Worm (Caenorhabditis elegans) whole organism, young adult: ENCODE data around the gene C49G7.7.

Experiments
- B0019.2 ChIP-seq: fragments of 200-800 bp; sonication (Bioruptor generic); conservative IDR thresholded peaks from 2 replicates; pipeline ENCODE4 v1.3.6; 2022; ENCODE audit warnings: missing genetic modification reagents, missing genetic modification characterization, missing compliant biosample characterization
- B0035.1 ChIP-seq: sonication (generic microtip); optimal IDR thresholded peaks from 2 replicates; lab custom pipeline; 2016; ENCODE audit warnings: missing genetic modification characterization, mild to moderate bottlenecking, missing compliant biosample characterization, missing genotype, missing genetic modification reagents
- B0261.1 ChIP-seq: sonication (generic microtip); optimal IDR thresholded peaks from 2 replicates; lab custom pipeline; 2016; ENCODE audit warnings: mild to moderate bottlenecking, missing genetic modification characterization, moderate library complexity, missing compliant biosample characterization
- C06A6.2 ChIP-seq: fragments of 200-800 bp; sonication (Bioruptor generic); conservative IDR thresholded peaks from 2 replicates; pipeline ENCODE4 v1.3.6; 2022; ENCODE audit warnings: missing genetic modification characterization, missing compliant biosample characterization
- F23B12.7 ChIP-seq: sonication (generic microtip); optimal IDR thresholded peaks from 2 replicates; lab custom pipeline; 2017; ENCODE audit warnings: missing genetic modification characterization, mild to moderate bottlenecking, missing compliant biosample characterization, antibody characterized with exemption, moderate library complexity; ENCODE audit not compliant: insufficient read depth
- F33H1.4 ChIP-seq: fragments of 200-800 bp; sonication (Bioruptor generic); IDR thresholded peaks from 2 replicates; pipeline ENCODE4 v1.3.6; 2022; ENCODE audit warnings: missing genetic modification reagents, missing genetic modification characterization, missing compliant biosample characterization
- F52B5.7 ChIP-seq: sonication (generic microtip); optimal IDR thresholded peaks from 2 replicates; lab custom pipeline; 2016; ENCODE audit warnings: mild to moderate bottlenecking, missing genetic modification characterization, missing compliant biosample characterization
- F55B11.4 ChIP-seq: sonication (generic microtip); optimal IDR thresholded peaks from 2 replicates; lab custom pipeline; 2016; ENCODE audit warnings: missing compliant biosample characterization, missing genetic modification characterization, borderline replicate concordance; ENCODE audit not compliant: insufficient read depth
- K12H6.12 ChIP-seq: fragments of 200-800 bp; sonication (Bioruptor generic); optimal IDR thresholded peaks from 2 replicates; lab custom pipeline; 2018; ENCODE audit warnings: mild to moderate bottlenecking, missing genetic modification characterization, missing compliant biosample characterization
- T07F8.4 ChIP-seq: sonication (generic microtip); optimal IDR thresholded peaks from 2 replicates; lab custom pipeline; 2016; ENCODE audit warnings: mild to moderate bottlenecking, missing genetic modification characterization, moderate library complexity, missing compliant biosample characterization
- Y53F4B.3 ChIP-seq: fragments of 200-800 bp; sonication (Bioruptor generic); IDR thresholded peaks from 2 replicates; pipeline ENCODE4 v1.3.6; 2022; ENCODE audit warnings: missing genetic modification reagents, missing genetic modification characterization, missing compliant biosample characterization
- Y53G8AR.9 ChIP-seq: fragments of 200-800 bp; sonication (Bioruptor generic); conservative IDR thresholded peaks from 2 replicates; pipeline ENCODE4 v1.3.6; 2022; ENCODE audit warnings: missing genetic modification reagents, missing genetic modification characterization, missing compliant biosample characterization
- Y79H2A.3 ChIP-seq: fragments of 200-800 bp; sonication (Bioruptor generic); conservative IDR thresholded peaks from 2 replicates; pipeline ENCODE4 v1.3.6; 2022; ENCODE audit warnings: missing genetic modification reagents, missing genetic modification characterization, missing compliant biosample characterization
- Y95B8A.8 ChIP-seq: fragments of 200-800 bp; sonication (Bioruptor generic); IDR thresholded peaks from 2 replicates; pipeline ENCODE4 v1.3.6; 2022; ENCODE audit warnings: missing genetic modification reagents, missing genetic modification characterization, missing compliant biosample characterization
- ZK185.1 ChIP-seq: sonication (generic microtip); optimal IDR thresholded peaks from 2 replicates; lab custom pipeline; 2016; ENCODE audit warnings: mild to moderate bottlenecking, missing genetic modification characterization, missing compliant biosample characterization; ENCODE audit not compliant: poor library complexity, severe bottlenecking
- atf-7 ChIP-seq: sonication (generic microtip); optimal IDR thresholded peaks from 2 replicates; lab custom pipeline; 2017; ENCODE audit warnings: mild to moderate bottlenecking, missing genetic modification characterization, missing compliant biosample characterization
- attf-5 ChIP-seq: fragments of 200-800 bp; sonication (Bioruptor generic); optimal IDR thresholded peaks from 2 replicates; lab custom pipeline; 2018; ENCODE audit warnings: mild to moderate bottlenecking, missing genetic modification characterization, missing compliant biosample characterization
- bed-1 ChIP-seq: fragments of 200-800 bp; sonication (Bioruptor generic); IDR thresholded peaks from 2 replicates; pipeline ENCODE4 v1.3.6; 2022; ENCODE audit warnings: missing genetic modification reagents, missing genetic modification characterization, missing compliant biosample characterization
- bed-2 ChIP-seq: fragments of 200-800 bp; sonication (Bioruptor generic); IDR thresholded peaks from 2 replicates; pipeline ENCODE4 v1.3.6; 2022; ENCODE audit warnings: missing genetic modification reagents, missing genetic modification characterization, missing compliant biosample characterization
- cebp-1 ChIP-seq, 2 experiments: fragments of 200-800 bp in 1 of 2; sonication (Bioruptor generic) in 1 of 2; sonication (generic microtip) in 1 of 2; IDR thresholded peaks in 1 of 2; optimal IDR thresholded peaks in 1 of 2; 2 replicates each; pipeline versions ENCODE4 v1.3.6 to Lab custom; 2017 to 2022; ENCODE audit warnings: missing compliant biosample characterization in 2 of 2, missing genetic modification characterization in 2 of 2, mild to moderate bottlenecking in 1 of 2, missing genetic modification reagents in 1 of 2, moderate library complexity in 1 of 2
- ceh-100 ChIP-seq: fragments of 200-800 bp; sonication (Bioruptor generic); IDR thresholded peaks from 2 replicates; pipeline ENCODE4 v1.3.6; 2022; ENCODE audit warnings: missing genetic modification reagents, missing genetic modification characterization, missing compliant biosample characterization
- dpl-1 ChIP-seq: fragments of 150-350 bp; optimal IDR thresholded peaks from 2 replicates; lab custom pipeline; 2014; ENCODE audit warnings: missing biosample characterization, missing genetic modification reagents, missing genetic modification characterization
- efl-1 ChIP-seq: fragments of 150-350 bp; optimal IDR thresholded peaks from 2 replicates; lab custom pipeline; 2014; ENCODE audit warnings: missing biosample characterization, missing genetic modification reagents, missing genetic modification characterization
- ekl-4 ChIP-seq: fragments of 200-800 bp; sonication (Bioruptor generic); IDR thresholded peaks from 2 replicates; pipeline ENCODE4 v1.3.6; 2022; ENCODE audit warnings: missing genetic modification reagents, missing genetic modification characterization, missing compliant biosample characterization
- ets-4 ChIP-seq: fragments of 200-800 bp; sonication (Bioruptor generic); optimal IDR thresholded peaks from 2 replicates; lab custom pipeline; 2018; ENCODE audit warnings: mild to moderate bottlenecking, missing genetic modification characterization, missing compliant biosample characterization
- fkh-3 ChIP-seq: sonication (generic microtip); optimal IDR thresholded peaks from 2 replicates; lab custom pipeline; 2016; ENCODE audit warnings: mild to moderate bottlenecking, missing genetic modification characterization, missing compliant biosample characterization
- lag-1 ChIP-seq: fragments of 200-800 bp; sonication (Bioruptor generic); IDR thresholded peaks from 2 replicates; pipeline ENCODE4 v1.3.6; 2022; ENCODE audit warnings: missing genetic modification reagents, missing genetic modification characterization, missing compliant biosample characterization
- lir-1 ChIP-seq: fragments of 200-800 bp; sonication (Bioruptor generic); conservative IDR thresholded peaks from 2 replicates; pipeline ENCODE4 v1.3.6; 2022; ENCODE audit warnings: missing genetic modification reagents, missing genetic modification characterization, missing compliant biosample characterization
- lsy-27 ChIP-seq: sonication (generic microtip); optimal IDR thresholded peaks from 2 replicates; lab custom pipeline; 2017; ENCODE audit warnings: missing genetic modification characterization, mild to moderate bottlenecking, missing compliant biosample characterization, antibody characterized with exemption, missing genotype, borderline replicate concordance; ENCODE audit not compliant: insufficient read depth
- mel-28 ChIP-seq: sonication (generic microtip); optimal IDR thresholded peaks from 2 replicates; lab custom pipeline; 2016; ENCODE audit warnings: borderline replicate concordance, mild to moderate bottlenecking, missing genetic modification characterization, missing compliant biosample characterization
- mes-4 ChIP-seq: sonication (generic microtip); optimal IDR thresholded peaks from 2 replicates; lab custom pipeline; 2016; ENCODE audit warnings: missing genotype, missing genetic modification characterization, missing compliant biosample characterization
- nfyb-1 ChIP-seq: fragments of 200-800 bp; sonication (Bioruptor generic); IDR thresholded peaks from 2 replicates; pipeline ENCODE4 v1.3.6; 2022; ENCODE audit warnings: missing genetic modification reagents, missing genetic modification characterization, missing compliant biosample characterization
- nhr-120 ChIP-seq: fragments of 200-800 bp; sonication (Bioruptor generic); IDR thresholded peaks from 2 replicates; pipeline ENCODE4 v1.3.6; 2022; ENCODE audit warnings: missing genetic modification characterization, missing compliant biosample characterization
- nhr-27 ChIP-seq: fragments of 200-800 bp; sonication (Bioruptor generic); optimal IDR thresholded peaks from 2 replicates; lab custom pipeline; 2018; ENCODE audit warnings: mild to moderate bottlenecking, missing genetic modification characterization, moderate library complexity, missing compliant biosample characterization
- nhr-90 ChIP-seq: sonication (generic microtip); optimal IDR thresholded peaks from 2 replicates; lab custom pipeline; 2016; ENCODE audit warnings: missing genotype, mild to moderate bottlenecking, missing genetic modification characterization, missing compliant biosample characterization
- rpc-1 ChIP-seq, 2 experiments: fragments of 150-350 bp in 1 of 2; sonication (generic microtip) in 1 of 2; optimal IDR thresholded peaks; 2 replicates each; lab custom pipeline; 2014 to 2018; ENCODE audit warnings: missing biosample characterization in 1 of 2, missing genetic modification characterization in 1 of 2, missing genetic modification reagents in 1 of 2, missing genotype in 1 of 2
- sptf-2 ChIP-seq: fragments of 200-800 bp; sonication (Bioruptor generic); optimal IDR thresholded peaks from 2 replicates; lab custom pipeline; 2018; ENCODE audit warnings: mild to moderate bottlenecking, missing genetic modification characterization, missing compliant biosample characterization
- unc-130 ChIP-seq: sonication (generic microtip); optimal IDR thresholded peaks from 2 replicates; lab custom pipeline; 2016; ENCODE audit warnings: missing genetic modification reagents, missing genetic modification characterization, missing compliant biosample characterization
- unc-62 ChIP-seq: fragments of 150-350 bp; optimal IDR thresholded peaks from 2 replicates; lab custom pipeline; 2014; ENCODE audit warnings: missing biosample characterization, missing genetic modification reagents, missing genetic modification characterization
- ztf-18 ChIP-seq: sonication (generic microtip); optimal IDR thresholded peaks from 2 replicates; lab custom pipeline; 2016; ENCODE audit warnings: missing genotype, mild to moderate bottlenecking, missing genetic modification characterization, missing compliant biosample characterization
- ztf-25 ChIP-seq: fragments of 200-800 bp; sonication (Bioruptor generic); IDR thresholded peaks from 2 replicates; pipeline ENCODE4 v1.3.6; 2022; ENCODE audit warnings: missing genetic modification reagents, missing genetic modification characterization, missing compliant biosample characterization
- ztf-28 ChIP-seq: fragments of 200-800 bp; sonication (Bioruptor generic); IDR thresholded peaks from 2 replicates; pipeline ENCODE4 v1.3.6; 2022; ENCODE audit warnings: missing genetic modification reagents, missing genetic modification characterization, missing compliant biosample characterization

Gene C49G7.7

ce11 chrV:4019188-4019587, 15.1 kb upstream of the C49G7.7 start, which contains the start of gene K09D9.3 (continued):
- TF ChIP-seq F52B5.7 (tag; lab: Kevin White, UChicago) (no peak), B0019.2 (GFP tag; lab: Robert Waterston, UW) (no peak), K12H6.12 (no peak)

ce11 chrV:4021776-4022175, 12.5 kb upstream of the C49G7.7 start, which contains the start of gene K09D9.14:
K09D9.14 (minus strand) TSS chrV:4021876.
- TF ChIP-seq mes-4 (tag; lab: Kevin White, UChicago) (no peak), cebp-1 (GFP tag; IDR thresholded peaks at IDR 0.05; lab: Robert Waterston, UW) (no peak), cebp-1 (tag; optimal IDR thresholded peaks at IDR 0.05; lab: Kevin White, UChicago) (no peak), lsy-27 (tag; lab: Kevin White, UChicago) (no peak), nfyb-1 (GFP tag; lab: Robert Waterston, UW) (no peak), ztf-25 (GFP tag; lab: Robert Waterston, UW) (no peak), lag-1 (GFP tag; lab: Robert Waterston, UW) (no peak), mel-28 (tag; lab: Kevin White, UChicago) (no peak), lir-1 (GFP tag; lab: Robert Waterston, UW) (no peak), dpl-1 (no peak), attf-5 (no peak), nhr-90 (tag; lab: Kevin White, UChicago) (no peak), Y79H2A.3 (GFP tag; lab: Robert Waterston, UW) (no peak), Y53G8AR.9 (GFP tag; lab: Robert Waterston, UW) (no peak), nhr-27 (tag; lab: Kevin White, UChicago) (no peak), nhr-120 (no peak), ceh-100 (GFP tag; lab: Robert Waterston, UW) (no peak), fkh-3 (tag; lab: Kevin White, UChicago) (no peak), ztf-18 (tag; lab: Kevin White, UChicago) (no peak)

- TF ChIP-seq C06A6.2 (GFP tag; lab: Robert Waterston, UW): no peak
- TF ChIP-seq B0261.1 (tag; lab: Kevin White, UChicago): no peak
- TF ChIP-seq Y95B8A.8 (GFP tag; lab: Robert Waterston, UW): no peak
- no peak for TF ChIP-seq Y53F4B.3 (GFP tag; lab: Robert Waterston, UW)
- TF ChIP-seq ztf-28 (GFP tag; lab: Robert Waterston, UW): no peak
- TF ChIP-seq F23B12.7 (tag; lab: Kevin White, UChicago): no peak
- no peak for TF ChIP-seq ztf-18 (tag; lab: Kevin White, UChicago)
- no peak for TF ChIP-seq efl-1 (GFP tag; lab: Kevin White, UChicago)
- TF ChIP-seq ZK185.1: no peak
- no peak for TF ChIP-seq sptf-2
- no peak for TF ChIP-seq mel-28 (tag; lab: Kevin White, UChicago)
- no peak for TF ChIP-seq F55B11.4 (tag; lab: Kevin White, UChicago)
- no peak for TF ChIP-seq B0035.1 (tag; lab: Kevin White, UChicago)
- no peak for TF ChIP-seq lir-1 (GFP tag; lab: Robert Waterston, UW)
- no peak for TF ChIP-seq bed-1 (GFP tag; lab: Robert Waterston, UW)
These were observed 12.0 kb upstream of the C49G7.7 start, which contains the start of gene cyp-35A3 for ce11 chrV:4022309-4022708. cyp-35A3 (plus strand) TSS chrV:4022609.

ce11 chrV:4024777-4025176, 9.5 kb upstream of the C49G7.7 start, which contains the start of gene K09D9.1:
K09D9.1 (plus strand) TSS chrV:4025047.
- TF ChIP-seq T07F8.4 (no peak), F33H1.4 (GFP tag; lab: Robert Waterston, UW) (no peak), unc-62 (GFP tag; lab: Kevin White, UChicago) (peak; percentile 97), atf-7 (tag; lab: Kevin White, UChicago) (peak; percentile 79), unc-130 (no peak), mel-28 (tag; lab: Kevin White, UChicago) (no peak), attf-5 (peak; percentile 19), ztf-18 (tag; lab: Kevin White, UChicago) (no peak), ets-4 (GFP tag; lab: Kevin White, UChicago) (peak; percentile 2), rpc-1 (optimal IDR thresholded peaks at IDR 0.05; lab: Kevin White, UChicago) (no peak), rpc-1 (tag; optimal IDR thresholded peaks at IDR 0.05; lab: Kevin White, UChicago) (no peak), C06A6.2 (GFP tag; lab: Robert Waterston, UW) (no peak), dpl-1 (no peak), ekl-4 (GFP tag; lab: Robert Waterston, UW) (no peak), bed-2 (no peak), efl-1 (GFP tag; lab: Kevin White, UChicago) (no peak), mes-4 (tag; lab: Kevin White, UChicago) (no peak)
